Worm (Caenorhabditis elegans) whole organism, midembryonic: ENCODE results near the gene F56C3.9.
"Not testable (repeated sequence)": the region's sequence is repeated elsewhere in the genome, so short reads cannot be mapped to it uniquely, and the experiment has no call there.

Source experiments
- T22C8.4 ChIP-seq: fragments of 200-800 bp; sonication (Bioruptor generic); IDR thresholded peaks from 2 replicates; pipeline ENCODE4 v1.3.6; 2022; ENCODE audit warnings: missing genetic modification characterization, missing compliant biosample characterization
- cog-1 ChIP-seq: sonication (generic microtip); optimal IDR thresholded peaks from 2 replicates; lab custom pipeline; 2016; ENCODE audit warnings: missing genetic modification characterization, missing compliant biosample characterization
- flt-1 ChIP-seq: fragments of 200-800 bp; sonication (Bioruptor generic); IDR thresholded peaks from 2 replicates; pipeline ENCODE4 v1.3.6; 2022; ENCODE audit warnings: missing genetic modification characterization, missing compliant biosample characterization
- klf-2 ChIP-seq: fragments of 200-800 bp; sonication (Bioruptor generic); conservative IDR thresholded peaks from 2 replicates; pipeline ENCODE4 v1.3.6; 2022; ENCODE audit warnings: missing genetic modification reagents, missing genetic modification characterization, missing compliant biosample characterization
- med-1 ChIP-seq: sonication (generic microtip); optimal IDR thresholded peaks from 2 replicates; lab custom pipeline; 2017; ENCODE audit warnings: missing genetic modification characterization, mild to moderate bottlenecking, missing compliant biosample characterization, antibody characterized with exemption, missing genetic modification reagents; ENCODE audit not compliant: insufficient read depth
- ref-1 ChIP-seq: fragments of 200-800 bp; sonication (Bioruptor generic); conservative IDR thresholded peaks from 2 replicates; pipeline ENCODE4 v1.3.6; 2022; ENCODE audit warnings: missing genetic modification reagents, missing genetic modification characterization, missing compliant biosample characterization
- tab-1 ChIP-seq: fragments of 200-800 bp; sonication (Bioruptor generic); IDR thresholded peaks from 2 replicates; pipeline ENCODE4 v1.3.6; 2022; ENCODE audit warnings: missing genetic modification characterization, missing compliant biosample characterization
- ztf-23 ChIP-seq: fragments of 200-800 bp; sonication (Bioruptor generic); IDR thresholded peaks from 2 replicates; pipeline ENCODE4 v1.3.6; 2022; ENCODE audit warnings: missing genetic modification reagents, missing genetic modification characterization, missing compliant biosample characterization
- ztf-29 ChIP-seq: fragments of 200-800 bp; sonication (Bioruptor generic); IDR thresholded peaks from 2 replicates; pipeline ENCODE4 v1.3.6; 2022; ENCODE audit warnings: missing genetic modification reagents, missing genetic modification characterization, missing compliant biosample characterization

The F56C3.9 gene

DNA sequence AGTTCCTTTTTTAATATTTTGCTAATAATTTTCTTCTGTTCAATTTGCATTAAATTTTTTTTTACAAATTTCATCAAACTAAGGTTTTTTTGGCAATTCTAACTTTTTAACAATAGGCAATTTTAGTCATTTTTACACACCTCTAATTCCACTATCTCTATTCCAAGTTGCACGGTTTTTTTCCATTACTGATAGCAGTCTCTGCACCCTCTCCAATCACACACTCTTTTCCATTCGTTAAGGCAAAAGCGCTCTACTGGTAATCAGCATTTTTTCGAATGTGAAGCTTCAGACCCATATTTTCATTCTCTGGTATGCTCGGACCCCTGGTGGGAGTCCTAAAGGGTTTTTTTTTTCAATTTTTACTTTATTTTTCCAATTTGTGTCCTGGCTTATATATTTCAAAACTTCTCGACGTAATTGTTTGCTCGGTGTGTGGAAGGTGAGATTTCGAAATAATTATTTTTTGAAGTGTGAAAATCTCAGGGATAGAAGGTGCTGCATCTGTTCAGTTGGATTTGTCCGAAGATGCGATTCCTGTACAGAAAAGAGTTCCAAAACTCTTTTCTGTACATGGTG is 23.1 kb upstream of the F56C3.9 start, which contains the start of the genes F19G12.4 and F19G12.8:
Gene F19G12.4 (plus strand): TSS at position 529 of the 579 bp plus-strand sequence.
Gene F19G12.8 (plus strand): TSS at position 545 of the 579 bp plus-strand sequence.
- no peak for TF ChIP-seq T22C8.4
- TF ChIP-seq klf-2 (GFP tag; lab: Robert Waterston, UW) = no peak
- TF ChIP-seq flt-1 = no peak
- no peak for TF ChIP-seq ztf-29 (GFP tag; lab: Robert Waterston, UW)
- no peak for TF ChIP-seq cog-1
- TF ChIP-seq med-1 (GFP tag; lab: Kevin White, UChicago) = no peak
- no peak for TF ChIP-seq ref-1
- no peak for TF ChIP-seq tab-1 (GFP tag; lab: Robert Waterston, UW)
- no peak for TF ChIP-seq ztf-23

DNA sequence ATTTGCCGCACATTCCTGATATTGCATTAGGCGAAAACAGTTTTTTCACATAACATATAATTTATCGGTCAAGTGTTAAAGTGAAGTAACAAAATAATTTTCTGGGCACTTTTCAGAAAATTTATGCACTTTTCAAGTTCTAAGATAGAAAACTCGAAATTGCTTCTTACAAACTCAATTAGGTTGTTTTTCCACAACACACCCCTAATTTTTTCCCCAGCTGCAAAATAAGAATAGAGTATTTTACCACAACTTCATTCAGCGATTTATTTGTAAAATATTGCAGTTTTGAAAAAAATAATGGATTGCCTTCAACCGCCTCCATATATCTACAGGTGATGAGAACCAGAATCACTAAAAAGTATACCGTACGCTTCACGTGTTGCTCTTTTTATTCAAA is 19.1 kb upstream of the F56C3.9 start, which contains the start of gene srh-19:
Gene srh-19 (plus strand): TSS at position 301 of the 400 bp plus-strand sequence.
- TF ChIP-seq tab-1 (GFP tag; lab: Robert Waterston, UW) (no peak), flt-1 (no peak), ztf-23 (no peak), klf-2 (GFP tag; lab: Robert Waterston, UW) (no peak), cog-1 (no peak), ztf-29 (GFP tag; lab: Robert Waterston, UW) (no peak), T22C8.4 (no peak), med-1 (GFP tag; lab: Kevin White, UChicago) (no peak), ref-1 (no peak)

DNA sequence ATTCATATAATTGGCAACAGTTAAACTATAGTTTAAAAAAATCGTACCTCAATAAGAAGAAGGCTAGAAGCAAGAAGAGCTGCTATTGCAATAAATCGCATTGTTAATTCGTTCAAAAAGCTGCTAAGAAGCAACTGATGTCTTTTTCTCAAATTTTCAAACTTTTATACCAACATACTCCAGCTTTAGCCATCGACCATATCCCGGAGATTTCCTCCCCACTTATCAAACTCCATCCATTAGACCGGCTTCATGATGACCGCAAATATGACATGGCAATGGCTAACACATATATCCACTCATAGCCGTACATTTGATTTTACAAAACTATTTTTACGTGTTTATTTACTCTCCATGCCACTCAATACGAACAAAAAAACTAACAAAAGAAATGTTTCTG is 16.8 kb upstream of the F56C3.9 start, which contains the start of gene abu-2:
Gene abu-2 (minus strand): TSS at position 101 of the 400 bp plus-strand sequence.
- TF ChIP-seq flt-1 = no peak
- no peak for TF ChIP-seq ztf-23
- no peak for TF ChIP-seq tab-1 (GFP tag; lab: Robert Waterston, UW)
- no peak for TF ChIP-seq ref-1
- no peak for TF ChIP-seq ztf-29 (GFP tag; lab: Robert Waterston, UW)

DNA sequence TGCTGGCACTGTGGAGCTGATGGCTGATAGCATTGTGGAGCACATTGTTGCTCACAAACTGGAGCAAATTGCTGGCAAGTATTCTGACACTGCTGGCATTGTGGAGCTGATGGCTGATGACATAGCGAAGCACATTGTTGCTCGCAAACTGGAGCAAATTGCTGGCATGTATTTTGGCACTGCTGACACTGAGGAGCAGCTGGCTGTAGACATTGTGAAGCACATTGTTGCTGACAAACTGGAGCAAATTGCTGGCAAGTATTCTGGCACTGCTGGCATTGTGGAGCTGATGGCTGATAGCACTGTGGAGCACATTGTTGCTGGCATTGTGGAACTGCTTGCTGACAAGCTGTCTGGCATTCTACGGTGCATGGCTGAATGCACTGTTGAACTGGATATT is 15.4 kb upstream of the F56C3.9 start:
- TF ChIP-seq ref-1 (no peak), ztf-23 (no peak), T22C8.4 (no peak), flt-1 (no peak), cog-1 (no peak), ztf-29 (GFP tag; lab: Robert Waterston, UW) (no peak), klf-2 (GFP tag; lab: Robert Waterston, UW) (no peak), tab-1 (GFP tag; lab: Robert Waterston, UW) (no peak)

DNA sequence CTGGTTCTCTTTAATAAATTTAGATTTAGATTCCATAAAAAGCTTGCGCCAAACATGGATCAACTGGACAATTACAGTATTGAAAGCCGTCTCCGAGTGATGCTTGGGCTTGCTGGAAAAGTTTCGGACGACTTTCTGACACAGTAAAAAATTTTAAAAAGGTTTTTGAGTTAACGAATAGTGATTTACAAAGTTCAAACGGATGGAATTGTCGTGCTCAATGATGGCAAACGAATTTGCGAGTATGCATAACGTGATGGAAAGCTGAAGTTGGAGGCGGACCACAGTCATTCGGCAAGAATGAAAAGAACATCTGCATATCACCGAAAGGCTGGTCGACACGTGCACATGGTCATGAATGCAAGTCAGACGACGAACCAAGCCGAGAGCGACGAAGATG is 10.2 kb upstream of the F56C3.9 start, which contains the start of gene ZK402.1:
Gene ZK402.1 (plus strand): TSS at position 301 of the 400 bp plus-strand sequence.
- not testable (repeated sequence) for TF ChIP-seq ztf-29 (GFP tag; lab: Robert Waterston, UW); ztf-23; ref-1

DNA sequence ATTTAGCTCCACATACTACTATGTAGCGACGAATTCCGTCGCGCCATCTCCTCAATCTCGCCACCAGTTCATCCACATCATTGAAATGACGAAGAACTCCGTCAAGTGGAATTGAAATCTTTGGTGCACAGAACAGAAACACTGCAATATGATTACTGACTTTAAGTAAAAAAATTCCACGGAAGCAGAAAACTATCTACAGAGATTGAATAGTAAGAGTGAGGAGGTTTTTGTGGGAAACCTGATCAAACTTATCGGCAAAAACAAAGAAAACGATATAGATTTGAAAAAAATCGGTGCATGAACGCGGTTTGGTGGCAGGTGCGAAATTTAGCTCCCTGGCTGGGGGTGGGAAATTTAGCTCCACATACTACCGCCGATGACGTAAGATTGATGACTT is 9.7 kb upstream of the F56C3.9 start, which contains the start of gene ZK402.2:
Gene ZK402.2 (plus strand): TSS at position 301 of the 400 bp plus-strand sequence.
- not testable (repeated sequence) for TF ChIP-seq flt-1; ztf-23; tab-1 (GFP tag; lab: Robert Waterston, UW)

DNA sequence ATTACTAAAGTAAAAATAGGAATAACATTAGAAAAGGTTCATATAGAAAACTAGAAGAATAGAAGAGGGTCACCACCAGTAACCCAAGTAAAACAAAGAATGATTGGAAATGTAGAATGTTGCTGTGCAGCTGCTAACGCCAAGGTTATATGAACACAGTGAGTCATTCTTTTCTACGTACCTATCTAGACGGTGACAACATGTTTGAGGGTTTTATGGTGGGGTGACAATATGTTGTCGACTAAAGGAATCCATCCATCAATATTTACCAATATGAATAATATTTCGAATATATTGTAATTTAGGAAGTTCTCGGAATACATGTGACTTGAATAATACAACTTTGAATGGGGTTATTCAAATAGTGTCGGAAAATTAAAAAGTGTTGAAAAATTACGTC is 7.5 kb upstream of the F56C3.9 start, which contains the start of gene ZK402.5:
Gene ZK402.5 (minus strand): TSS at position 101 of the 400 bp plus-strand sequence.
- no peak for TF ChIP-seq tab-1 (GFP tag; lab: Robert Waterston, UW)
- no peak for TF ChIP-seq flt-1
- no peak for TF ChIP-seq ztf-29 (GFP tag; lab: Robert Waterston, UW)
- no peak for TF ChIP-seq ztf-23
- no peak for TF ChIP-seq med-1 (GFP tag; lab: Kevin White, UChicago)
- no peak for TF ChIP-seq klf-2 (GFP tag; lab: Robert Waterston, UW)
- no peak for TF ChIP-seq T22C8.4
- no peak for TF ChIP-seq cog-1
- no peak for TF ChIP-seq ref-1

DNA sequence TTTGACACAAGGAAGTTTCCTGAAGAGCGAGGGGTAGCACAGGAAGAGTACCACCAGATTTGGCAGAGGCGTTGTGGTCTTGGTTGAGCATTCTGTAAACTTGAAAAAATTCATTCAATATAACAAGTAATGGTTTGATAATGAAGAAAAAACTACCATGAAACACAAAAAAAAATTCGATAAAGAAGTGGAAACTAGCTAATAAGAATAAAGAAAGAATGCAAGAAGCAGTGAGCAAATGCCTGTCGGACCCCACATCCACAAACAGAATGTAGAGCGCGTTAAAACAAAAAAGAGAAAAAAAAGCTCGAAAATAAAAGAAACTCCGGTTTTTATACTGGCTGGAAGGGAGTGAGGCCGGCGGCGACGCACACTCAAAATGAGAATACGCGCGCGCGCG is 3.7 kb upstream of the F56C3.9 start, which contains the start of gene H39E20.1:
Gene H39E20.1 (minus strand): TSS at position 101 of the 400 bp plus-strand sequence.
- no peak for TF ChIP-seq klf-2 (GFP tag; lab: Robert Waterston, UW)
- no peak for TF ChIP-seq ztf-23
- TF ChIP-seq tab-1 (GFP tag; lab: Robert Waterston, UW) = no peak
- TF ChIP-seq ref-1 = no peak
- TF ChIP-seq cog-1 = no peak
- no peak for TF ChIP-seq T22C8.4
- no peak for TF ChIP-seq med-1 (GFP tag; lab: Kevin White, UChicago)
- no peak for TF ChIP-seq ztf-29 (GFP tag; lab: Robert Waterston, UW)
- TF ChIP-seq flt-1 = no peak

DNA sequence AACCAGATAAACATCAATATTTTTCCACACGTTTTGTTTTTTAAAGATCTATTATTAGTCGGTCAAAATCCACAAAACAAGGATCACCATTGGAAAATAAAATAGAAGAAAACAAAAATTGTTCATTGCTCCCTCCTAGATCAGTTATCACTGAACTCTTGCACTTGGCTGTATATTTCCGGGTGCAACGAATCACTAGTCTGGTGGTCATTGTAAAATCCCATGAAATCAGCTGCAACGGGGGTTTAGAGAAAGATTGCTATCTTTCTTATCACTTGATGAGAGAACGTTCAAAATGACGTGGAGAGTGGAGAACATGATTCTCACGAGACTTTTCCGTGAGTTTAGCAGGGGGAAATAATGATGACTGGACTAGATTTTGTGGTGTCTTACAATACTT is 2.0 kb upstream of the F56C3.9 start:
- TF ChIP-seq ztf-23 (no peak), ref-1 (no peak), flt-1 (no peak), cog-1 (no peak), T22C8.4 (no peak), med-1 (GFP tag; lab: Kevin White, UChicago) (no peak), tab-1 (GFP tag; lab: Robert Waterston, UW) (no peak), ztf-29 (GFP tag; lab: Robert Waterston, UW) (no peak), klf-2 (GFP tag; lab: Robert Waterston, UW) (no peak)

DNA sequence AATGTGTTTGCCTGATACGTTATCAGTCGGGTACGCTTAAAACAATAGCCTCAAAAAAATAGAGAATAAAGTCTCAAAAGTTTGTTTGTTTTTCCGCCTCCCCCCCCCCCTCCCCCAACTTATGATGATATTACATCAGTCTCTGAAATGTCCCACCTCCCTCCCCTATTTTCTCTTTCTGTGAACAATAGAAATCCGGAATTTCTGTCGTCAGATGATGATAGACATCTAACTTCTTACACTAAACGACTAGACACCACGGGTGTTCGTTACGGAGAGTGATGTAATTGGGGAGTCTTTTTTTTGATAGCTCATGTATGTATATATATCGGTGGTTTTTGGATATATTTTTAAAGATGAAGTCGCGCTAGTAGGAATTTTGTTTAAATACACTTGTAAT is 646 bp upstream of the F56C3.9 start:
- TF ChIP-seq ztf-29 (GFP tag; lab: Robert Waterston, UW) (no peak), ztf-23 (no peak), ref-1 (no peak), T22C8.4 (no peak)
